Worm (Caenorhabditis elegans): Measurements from ENCODE around the gene T07F12.2.

DNA sequence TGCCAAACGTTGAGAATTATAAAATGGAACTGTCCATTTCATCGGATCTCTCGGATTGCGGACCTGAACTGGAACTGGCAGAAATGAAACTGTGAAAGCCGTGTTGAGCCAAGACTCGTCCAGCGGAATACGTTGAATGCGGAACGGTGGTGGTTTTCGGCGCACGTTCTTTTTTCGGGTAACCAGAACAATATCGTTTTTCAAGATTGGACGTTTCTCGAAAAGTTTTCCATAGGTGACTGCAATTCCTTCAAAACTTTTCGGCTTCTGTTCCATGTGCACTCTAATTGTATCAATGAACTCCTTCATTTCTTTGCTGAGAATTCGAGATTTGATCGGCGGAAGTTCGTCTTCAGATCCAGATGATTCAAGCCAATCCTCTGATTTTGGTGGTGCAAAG, 45.3 kb upstream of the T07F12.2 start:
- TF ChIP-seq ets-7 (tag; optimal IDR thresholded peaks at IDR 0.05) (no peak), tbx-37 (GFP tag; conservative IDR thresholded peaks at IDR 0.05) (no peak), ama-1 (optimal IDR thresholded peaks at IDR 0.05) (no peak), sea-1 (GFP tag; conservative IDR thresholded peaks at IDR 0.05) (no peak), pes-1 (GFP tag; IDR thresholded peaks at IDR 0.05) (no peak), F13C5.2 (tag; optimal IDR thresholded peaks at IDR 0.05) (no peak), tbx-11 (GFP tag; IDR thresholded peaks at IDR 0.05) (no peak), B0310.2 (tag; optimal IDR thresholded peaks at IDR 0.05) (no peak), flt-1 (GFP tag; IDR thresholded peaks at IDR 0.05) (no peak), scrt-1 (GFP tag; IDR thresholded peaks at IDR 0.05) (no peak), hmg-4 (GFP tag; optimal IDR thresholded peaks at IDR 0.05) (no peak), ceh-36 (tag; optimal IDR thresholded peaks at IDR 0.05) (no peak), hnd-1 (tag; optimal IDR thresholded peaks at IDR 0.05) (no peak), hmbx-1 (tag; optimal IDR thresholded peaks at IDR 0.05) (no peak)

Measured in whole organism, early embryonic.